Worm (Caenorhabditis elegans) whole organism, L1 larva: Measurements from ENCODE around the gene Y62H9A.7.

Experiments
- C04F5.9 ChIP-seq: sonication (generic microtip); optimal IDR thresholded peaks from 2 replicates; lab custom pipeline; 2016; ENCODE audit warnings: missing genetic modification characterization, missing compliant biosample characterization
- C34B4.2 ChIP-seq: sonication (generic microtip); optimal IDR thresholded peaks from 2 replicates; lab custom pipeline; 2017; ENCODE audit warnings: mild to moderate bottlenecking, missing genetic modification characterization, missing compliant biosample characterization
- F16B12.6 ChIP-seq: fragments of 150-350 bp; optimal IDR thresholded peaks from 2 replicates; lab custom pipeline; 2014; ENCODE audit warnings: missing biosample characterization, missing genetic modification characterization
- alr-1 ChIP-seq: fragments of 200-800 bp; sonication (Bioruptor generic); optimal IDR thresholded peaks from 2 replicates; lab custom pipeline; 2018; ENCODE audit warnings: borderline replicate concordance, mild to moderate bottlenecking, missing genetic modification characterization, missing compliant biosample characterization
- blmp-1 ChIP-seq: fragments of 150-350 bp; optimal IDR thresholded peaks from 2 replicates; lab custom pipeline; 2014; ENCODE audit warnings: missing biosample characterization, missing genetic modification characterization
- ceh-63 ChIP-seq: fragments of 200-800 bp; sonication (Bioruptor generic); optimal IDR thresholded peaks from 2 replicates; lab custom pipeline; 2018; ENCODE audit warnings: mild to moderate bottlenecking, missing genetic modification characterization, missing compliant biosample characterization
- ceh-82 ChIP-seq, 3 experiments: fragments of 150-350 bp in 1 of 3; sonication (generic microtip) in 2 of 3; optimal IDR thresholded peaks; 2 replicates each; lab custom pipeline; 2014 to 2017; ENCODE audit warnings: missing biosample characterization in 3 of 3, missing genetic modification characterization in 3 of 3
- ceh-90 ChIP-seq: sonication (generic microtip); optimal IDR thresholded peaks from 2 replicates; lab custom pipeline; 2016; ENCODE audit warnings: missing genetic modification characterization, missing compliant biosample characterization
- ces-1 ChIP-seq: fragments of 150-350 bp; optimal IDR thresholded peaks from 2 replicates; lab custom pipeline; 2014; ENCODE audit warnings: missing biosample characterization, missing genetic modification reagents, missing genetic modification characterization
- dpl-1 ChIP-seq, 3 experiments: fragments of 150-350 bp in 2 of 3; sonication (generic microtip) in 1 of 3; optimal IDR thresholded peaks; 2 replicates each; lab custom pipeline; 2014 to 2017; ENCODE audit warnings: missing biosample characterization in 3 of 3, missing genetic modification characterization in 3 of 3, missing genetic modification reagents in 3 of 3
- efl-3 ChIP-seq: fragments of 200-800 bp; sonication (Bioruptor generic); optimal IDR thresholded peaks from 2 replicates; lab custom pipeline; 2018; ENCODE audit warnings: mild to moderate bottlenecking, missing genetic modification characterization, missing compliant biosample characterization
- elt-3 ChIP-seq, 6 experiments: fragments of 150-350 bp in 1 of 6; sonication (generic microtip); optimal IDR thresholded peaks; 2 replicates each; lab custom pipeline; 2017 to 2018; ENCODE audit warnings: missing biosample characterization in 6 of 6, missing genetic modification characterization in 6 of 6, inconsistent platforms in 1 of 6
- grh-1 ChIP-seq: fragments of 200-800 bp; sonication (Bioruptor generic); IDR thresholded peaks from 2 replicates; pipeline ENCODE4 v1.3.6; 2022; ENCODE audit warnings: missing genetic modification reagents, missing genetic modification characterization, missing compliant biosample characterization
- hlh-17 ChIP-seq: fragments of 200-800 bp; sonication (Bioruptor generic); optimal IDR thresholded peaks from 2 replicates; lab custom pipeline; 2018; ENCODE audit warnings: missing genetic modification characterization, mild to moderate bottlenecking, missing compliant biosample characterization, moderate library complexity, borderline replicate concordance
- isw-1 ChIP-seq: fragments of 200-800 bp; sonication (Bioruptor generic); IDR thresholded peaks from 2 replicates; pipeline ENCODE4 v1.3.6; 2022; ENCODE audit warnings: missing genetic modification characterization, missing compliant biosample characterization
- jun-1 ChIP-seq: fragments of 150-350 bp; optimal IDR thresholded peaks from 2 replicates; lab custom pipeline; 2014; ENCODE audit warnings: missing biosample characterization, missing genetic modification reagents, missing genetic modification characterization
- lin-13 ChIP-seq: fragments of 150-350 bp; optimal IDR thresholded peaks from 2 replicates; lab custom pipeline; 2014; ENCODE audit warnings: missing biosample characterization, missing genetic modification reagents, missing genetic modification characterization
- lin-14 ChIP-seq: fragments of 200-800 bp; sonication (Bioruptor generic); optimal IDR thresholded peaks from 2 replicates; lab custom pipeline; 2018; ENCODE audit warnings: mild to moderate bottlenecking, missing genetic modification characterization, moderate library complexity, missing compliant biosample characterization
- lin-39 ChIP-seq: fragments of 150-350 bp; optimal IDR thresholded peaks from 2 replicates; lab custom pipeline; 2014; ENCODE audit warnings: missing biosample characterization, missing genetic modification reagents, missing genetic modification characterization
- mdl-1 ChIP-seq, 2 experiments: fragments of 150-350 bp; optimal IDR thresholded peaks; 2 replicates each; lab custom pipeline; 2014 to 2017; ENCODE audit warnings: missing biosample characterization in 2 of 2, missing genetic modification characterization in 2 of 2, inconsistent platforms in 1 of 2
- nhr-11 ChIP-seq: fragments of 150-350 bp; optimal IDR thresholded peaks from 2 replicates; lab custom pipeline; 2014; ENCODE audit warnings: missing biosample characterization, missing genetic modification characterization
- nhr-28 ChIP-seq: fragments of 150-350 bp; optimal IDR thresholded peaks from 2 replicates; lab custom pipeline; 2014; ENCODE audit warnings: missing biosample characterization, missing genetic modification characterization
- nhr-76 ChIP-seq: sonication (generic microtip); optimal IDR thresholded peaks from 2 replicates; lab custom pipeline; 2017; ENCODE audit warnings: missing biosample characterization, missing genetic modification characterization
- nhr-85 ChIP-seq: sonication (generic microtip); peaks from one replicate; lab custom pipeline; 2016; ENCODE audit warnings: missing genetic modification characterization, inconsistent platforms, missing compliant biosample characterization
- sox-4 ChIP-seq: sonication (generic microtip); optimal IDR thresholded peaks from 2 replicates; lab custom pipeline; 2016; ENCODE audit warnings: missing genetic modification characterization, missing compliant biosample characterization
- sptf-1 ChIP-seq: fragments of 150-350 bp; optimal IDR thresholded peaks from 2 replicates; lab custom pipeline; 2014; ENCODE audit warnings: missing biosample characterization, missing genetic modification characterization
- sup-37 ChIP-seq: fragments of 200-800 bp; sonication (Bioruptor generic); optimal IDR thresholded peaks from 2 replicates; lab custom pipeline; 2018; ENCODE audit warnings: mild to moderate bottlenecking, missing genetic modification characterization, missing compliant biosample characterization
- swsn-7 ChIP-seq: sonication (generic microtip); optimal IDR thresholded peaks from 2 replicates; lab custom pipeline; 2016; ENCODE audit warnings: missing genetic modification characterization, missing compliant biosample characterization
- unc-130 ChIP-seq: fragments of 150-350 bp; optimal IDR thresholded peaks from 2 replicates; lab custom pipeline; 2017; ENCODE audit warnings: missing biosample characterization, missing genetic modification characterization, inconsistent platforms
- unc-86 ChIP-seq: sonication (generic microtip); optimal IDR thresholded peaks from 2 replicates; lab custom pipeline; 2016; ENCODE audit warnings: missing genetic modification characterization, missing compliant biosample characterization
- unc-98 ChIP-seq: fragments of 200-800 bp; sonication (Bioruptor generic); IDR thresholded peaks from 2 replicates; pipeline ENCODE4 v1.3.6; 2022; ENCODE audit warnings: missing genetic modification characterization, missing compliant biosample characterization
- zag-1 ChIP-seq: fragments of 150-350 bp; optimal IDR thresholded peaks from 2 replicates; lab custom pipeline; 2014; ENCODE audit warnings: missing biosample characterization, missing genetic modification characterization
- zip-4 ChIP-seq: fragments of 200-800 bp; sonication (Bioruptor generic); optimal IDR thresholded peaks from 2 replicates; lab custom pipeline; 2018; ENCODE audit warnings: mild to moderate bottlenecking, missing genetic modification characterization, moderate library complexity, missing compliant biosample characterization
- ztf-4 ChIP-seq: fragments of 150-350 bp; optimal IDR thresholded peaks from 2 replicates; lab custom pipeline; 2014; ENCODE audit warnings: missing biosample characterization, missing genetic modification characterization

Y62H9A.7 gene

ce11 chrX:11857178-11857577 lies 28.3 kb downstream of the Y62H9A.7 start, which contains the start of gene mes-1:
mes-1 (plus strand) TSS chrX:11857478.
- TF ChIP-seq lin-13 (GFP tag; lab: Kevin White, UChicago), result no peak
- TF ChIP-seq ces-1 (GFP tag; lab: Kevin White, UChicago), result no peak
- no peak for TF ChIP-seq zip-4 (GFP tag; lab: Kevin White, UChicago)
- no peak for TF ChIP-seq lin-39
- no peak for TF ChIP-seq efl-3 (GFP tag; lab: Kevin White, UChicago)
- TF ChIP-seq ztf-4, result no peak
- no peak for TF ChIP-seq C34B4.2 (tag; lab: Kevin White, UChicago)
- TF ChIP-seq nhr-76 (tag; lab: Kevin White, UChicago), result no peak
- no peak for TF ChIP-seq grh-1 (GFP tag; lab: Robert Waterston, UW)
- no peak for TF ChIP-seq lin-14 (GFP tag; lab: Kevin White, UChicago)
- TF ChIP-seq nhr-85, result no peak
- no peak for TF ChIP-seq unc-98 (GFP tag; lab: Robert Waterston, UW)
- TF ChIP-seq ceh-63, result no peak
- no peak for TF ChIP-seq ceh-90
- TF ChIP-seq nhr-11, result no peak
- no peak for TF ChIP-seq sup-37 (GFP tag; lab: Kevin White, UChicago)
- TF ChIP-seq swsn-7 (tag; lab: Kevin White, UChicago), result no peak
- no peak for TF ChIP-seq hlh-17 (GFP tag; lab: Kevin White, UChicago)
- TF ChIP-seq, all 84 proteins: peak for 0

ce11 chrX:11856214-11856613 lies 29.3 kb downstream of the Y62H9A.7 start:
- no peak for TF ChIP-seq sptf-1 (tag; lab: Kevin White, UChicago)
- no peak for TF ChIP-seq F16B12.6 (tag; lab: Kevin White, UChicago)
- TF ChIP-seq jun-1 (tag; lab: Kevin White, UChicago), result no peak
- TF ChIP-seq dpl-1 (GFP tag; optimal IDR thresholded peaks at IDR 0.05; lab: Kevin White, UChicago), result no peak
- TF ChIP-seq zag-1 (tag; lab: Kevin White, UChicago), result no peak
- no peak for TF ChIP-seq nhr-28
- TF ChIP-seq nhr-76 (tag; lab: Kevin White, UChicago), result no peak
- TF ChIP-seq efl-3 (GFP tag; lab: Kevin White, UChicago), result no peak
- TF ChIP-seq blmp-1 (tag; lab: Kevin White, UChicago), result no peak
- no peak for TF ChIP-seq unc-86
- no peak for TF ChIP-seq ces-1 (GFP tag; lab: Kevin White, UChicago)
- TF ChIP-seq ceh-82 (tag; optimal IDR thresholded peaks at IDR 0.05; lab: Kevin White, UChicago), result no peak
- TF ChIP-seq, all 84 proteins: peak for 0

- TF ChIP-seq C04F5.9 (tag; lab: Kevin White, UChicago) (no peak), ztf-4 (no peak), nhr-28 (no peak), ceh-63 (no peak), unc-130 (no peak), unc-98 (GFP tag; lab: Robert Waterston, UW) (no peak), sup-37 (GFP tag; lab: Kevin White, UChicago) (no peak), sox-4 (tag; lab: Kevin White, UChicago) (no peak), elt-3 (tag; optimal IDR thresholded peaks at IDR 0.05; lab: Kevin White, UChicago) (no peak), mdl-1 (tag; optimal IDR thresholded peaks at IDR 0.05; lab: Kevin White, UChicago) (no peak), C34B4.2 (tag; lab: Kevin White, UChicago) (no peak)
These were observed 30.6 kb downstream of the Y62H9A.7 start, which contains the start of gene F54F7.8 for ce11 chrX:11854903-11855302. F54F7.8 (minus strand) TSS chrX:11855003.

ce11 chrX:11854432-11854831 lies 31.0 kb downstream of the Y62H9A.7 start:
- TF ChIP-seq isw-1 (GFP tag; lab: Robert Waterston, UW) (no peak), lin-14 (GFP tag; lab: Kevin White, UChicago) (no peak)
- TF ChIP-seq, all 84 proteins: peak for 0

- no peak for TF ChIP-seq alr-1 (tag; lab: Kevin White, UChicago)
- TF ChIP-seq nhr-76 (tag; lab: Kevin White, UChicago), result no peak
These were observed 33.0 kb downstream of the Y62H9A.7 start, which contains the start of gene xtr-1 for ce11 chrX:11852494-11852893. xtr-1 (plus strand) TSS chrX:11852794.
